Worm (Caenorhabditis elegans): ENCODE measurements around the gene C37E2.3.

DNA sequence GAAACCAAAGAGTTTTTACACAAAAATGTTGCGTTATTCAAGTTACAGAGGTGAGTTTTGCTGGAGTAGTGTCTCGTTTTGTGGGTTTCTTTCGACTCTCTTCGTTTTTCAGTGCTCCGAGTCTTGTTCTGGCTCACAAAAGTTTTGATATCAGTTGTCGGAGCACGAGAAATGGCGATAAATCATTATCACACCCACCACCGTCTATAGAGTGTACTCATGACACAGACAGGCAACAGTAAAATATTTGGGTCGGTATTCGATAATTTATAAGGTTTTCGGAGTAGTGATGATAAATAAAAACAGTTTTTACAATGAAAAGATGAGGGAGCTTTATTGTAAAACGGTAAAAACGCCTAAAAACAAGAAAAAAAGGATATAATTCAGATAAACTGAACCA is 27.7 kb downstream of the C37E2.3 start, which contains the start of gene ceh-37:
- TF ChIP-seq egl-27 (tag; optimal IDR thresholded peaks at IDR 0.05), result no peak
- no peak for TF ChIP-seq nhr-10 (tag; optimal IDR thresholded peaks at IDR 0.05)
- no peak for TF ChIP-seq mep-1 (tag; optimal IDR thresholded peaks at IDR 0.05)
- no peak for TF ChIP-seq zag-1 (tag; optimal IDR thresholded peaks at IDR 0.05)

Measured in whole organism, L4 larva.